Fruit fly (Drosophila melanogaster) whole organism, pupa: ENCODE results near the gene CalpB.

ENCODE experiments used
- CG14655 ChIP-seq: fragments of 200-800 bp; sonication (Bioruptor generic); optimal IDR thresholded peaks from 3 replicates; lab custom pipeline; 2017; ENCODE audit warnings: mild to moderate bottlenecking, missing biosample characterization, missing genetic modification reagents, missing genetic modification characterization
- CG34367 ChIP-seq: fragments of 200-800 bp; sonication (Bioruptor generic); optimal IDR thresholded peaks from 2 replicates; lab custom pipeline; 2018; ENCODE audit warnings: missing biosample characterization, mild to moderate bottlenecking, missing genetic modification characterization
- CG8159 ChIP-seq: fragments of 200-800 bp; sonication (Bioruptor generic); optimal IDR thresholded peaks from 3 replicates; lab custom pipeline; 2018; ENCODE audit warnings: missing biosample characterization, mild to moderate bottlenecking, missing genetic modification characterization, moderate library complexity
- CG9948 ChIP-seq: fragments of 200-800 bp; sonication (Bioruptor generic); optimal IDR thresholded peaks from 2 replicates; lab custom pipeline; 2018; ENCODE audit warnings: missing biosample characterization, mild to moderate bottlenecking, missing genetic modification characterization, moderate library complexity
- D1 ChIP-seq: fragments of 200-800 bp; sonication (Bioruptor generic); optimal IDR thresholded peaks from 2 replicates; lab custom pipeline; 2018; ENCODE audit warnings: missing biosample characterization, mild to moderate bottlenecking, missing genetic modification characterization, moderate library complexity
- fd96Ca ChIP-seq: fragments of 200-800 bp; sonication (Bioruptor generic); IDR thresholded peaks from 3 replicates; pipeline ENCODE4 v1.3.6; 2022; ENCODE audit warnings: missing biosample characterization, missing genetic modification characterization

dm6 chr3L:9863656-9864055 lies 24.9 kb upstream of the CalpB start:
- TF ChIP-seq CG34367 (tag; lab: Kevin White, UChicago): no peak
- TF ChIP-seq CG14655 (GFP tag; lab: Kevin White, UChicago): no peak
- TF ChIP-seq D1 (tag; lab: Kevin White, UChicago): no peak
- TF ChIP-seq CG8159 (tag; lab: Kevin White, UChicago): no peak
- no peak for TF ChIP-seq fd96Ca (GFP tag; lab: Robert Waterston, UW)
- TF ChIP-seq CG9948 (tag; lab: Kevin White, UChicago): no peak
